Worm (Caenorhabditis elegans): ENCODE results near the gene srx-13.

ce11 chrIV:1065569-1065968 is 52.9 kb downstream of the srx-13 start:
- no peak for TF ChIP-seq aly-2 (tag; optimal IDR thresholded peaks at IDR 0.05)
- TF ChIP-seq nhr-237 (tag; optimal IDR thresholded peaks at IDR 0.05), result no peak

Data from whole organism, L2 larva.